Fruit fly (Drosophila melanogaster) whole organism, adult: ENCODE measurements around the gene Muc18B.
A peak's percentile ranks its signal among the peaks of the same experiment; 100 is the strongest.

Experiments
- CG11617 ChIP-seq: fragments of 200-800 bp; sonication (Bioruptor generic); optimal IDR thresholded peaks from 2 replicates; lab custom pipeline; 2017; ENCODE audit warnings: mild to moderate bottlenecking, missing biosample characterization, missing genetic modification reagents, missing genetic modification characterization
- CG12768 ChIP-seq: fragments of 200-800 bp; sonication (Bioruptor generic); optimal IDR thresholded peaks from 2 replicates; lab custom pipeline; 2017; ENCODE audit warnings: missing biosample characterization, missing genetic modification characterization, mild to moderate bottlenecking, moderate library complexity, missing genetic modification reagents
- CG14711 ChIP-seq: fragments of 200-800 bp; sonication (Bioruptor generic); optimal IDR thresholded peaks from 2 replicates; lab custom pipeline; 2018; ENCODE audit warnings: missing biosample characterization, mild to moderate bottlenecking, missing genetic modification characterization, moderate library complexity
- CG1620 ChIP-seq: fragments of 200-800 bp; sonication (Bioruptor generic); optimal IDR thresholded peaks from 2 replicates; lab custom pipeline; 2016; ENCODE audit warnings: missing biosample characterization, missing genetic modification characterization
- CG33017 ChIP-seq: fragments of 200-800 bp; sonication (Bioruptor generic); optimal IDR thresholded peaks from 2 replicates; lab custom pipeline; 2018; ENCODE audit warnings: missing biosample characterization, mild to moderate bottlenecking, missing genetic modification characterization, moderate library complexity
- CG5204 ChIP-seq: fragments of 200-800 bp; sonication (Bioruptor generic); optimal IDR thresholded peaks from 2 replicates; lab custom pipeline; 2016; ENCODE audit warnings: missing biosample characterization, missing genetic modification characterization
- CG7045 ChIP-seq: fragments of 200-800 bp; sonication (Bioruptor generic); optimal IDR thresholded peaks from 2 replicates; lab custom pipeline; 2017; ENCODE audit warnings: missing biosample characterization, mild to moderate bottlenecking, missing genetic modification characterization
- CG7101 ChIP-seq: fragments of 200-800 bp; sonication (Bioruptor generic); optimal IDR thresholded peaks from 2 replicates; lab custom pipeline; 2018; ENCODE audit warnings: missing biosample characterization, mild to moderate bottlenecking, missing genetic modification characterization, moderate library complexity
- Clk ChIP-seq: fragments of 200-800 bp; sonication (Bioruptor generic); optimal IDR thresholded peaks from 2 replicates; lab custom pipeline; 2017; ENCODE audit warnings: missing biosample characterization, missing genetic modification characterization
- Crg-1 ChIP-seq: fragments of 200-800 bp; sonication (Bioruptor generic); optimal IDR thresholded peaks from 2 replicates; lab custom pipeline; 2016; ENCODE audit warnings: missing biosample characterization, missing genetic modification characterization
- Hr96 ChIP-seq: fragments of 200-800 bp; sonication (Bioruptor generic); optimal IDR thresholded peaks from 2 replicates; lab custom pipeline; 2016; ENCODE audit warnings: missing biosample characterization, missing genetic modification characterization
- Mnt ChIP-seq: fragments of 200-800 bp; sonication (Bioruptor generic); optimal IDR thresholded peaks from 2 replicates; lab custom pipeline; 2016; ENCODE audit warnings: missing biosample characterization, mild to moderate bottlenecking, missing genetic modification characterization
- bab1 ChIP-seq: fragments of 200-800 bp; sonication (Bioruptor generic); optimal IDR thresholded peaks from 3 replicates; lab custom pipeline; 2019; ENCODE audit warnings: missing biosample characterization, mild to moderate bottlenecking, missing genetic modification characterization, moderate library complexity
- cic ChIP-seq: fragments of 200-800 bp; sonication (Bioruptor generic); optimal IDR thresholded peaks from 2 replicates; lab custom pipeline; 2017; ENCODE audit warnings: missing biosample characterization, mild to moderate bottlenecking, missing genetic modification characterization, moderate library complexity
- cnc ChIP-seq, 2 experiments: fragments of >200 bp; optimal IDR thresholded peaks; 2 replicates each; lab custom pipeline; 2017
- kay ChIP-seq: fragments of 200-800 bp; sonication (Bioruptor generic); peaks from one replicate; lab custom pipeline; 2016; ENCODE audit warnings: missing biosample characterization, missing genetic modification characterization, borderline replicate concordance
- ovo ChIP-seq: fragments of 200-800 bp; sonication (Bioruptor generic); optimal IDR thresholded peaks from 2 replicates; lab custom pipeline; 2016; ENCODE audit warnings: missing biosample characterization, missing genetic modification characterization
- pad ChIP-seq: fragments of 200-800 bp; sonication (Bioruptor generic); optimal IDR thresholded peaks from 3 replicates; lab custom pipeline; 2017; ENCODE audit warnings: missing biosample characterization, missing genetic modification characterization, mild to moderate bottlenecking, moderate library complexity, missing genetic modification reagents
- tj ChIP-seq: fragments of 200-800 bp; sonication (Bioruptor generic); optimal IDR thresholded peaks from 3 replicates; lab custom pipeline; 2017; ENCODE audit warnings: missing biosample characterization, mild to moderate bottlenecking, missing genetic modification characterization, moderate library complexity
- toe ChIP-seq: fragments of 200-800 bp; sonication (Bioruptor generic); optimal IDR thresholded peaks from 2 replicates; lab custom pipeline; 2016; ENCODE audit warnings: missing biosample characterization, missing genetic modification characterization

Muc18B gene

dm6 chrX:19229855-19230433 is 14.6 kb downstream of the Muc18B start:
- no peak for TF ChIP-seq Crg-1 (GFP tag; lab: Kevin White, UChicago)
- TF ChIP-seq pad (GFP tag; lab: Kevin White, UChicago): no peak
- no peak for TF ChIP-seq Clk
- no peak for TF ChIP-seq kay (GFP tag; lab: Kevin White, UChicago)
- no peak for TF ChIP-seq CG1620 (GFP tag; lab: Kevin White, UChicago)
- no peak for TF ChIP-seq Mnt
- TF ChIP-seq CG11617: no peak
- no peak for TF ChIP-seq cnc (optimal IDR thresholded peaks at IDR 0.05; lab: Kevin White, UChicago)
- no peak for TF ChIP-seq CG33017
- TF ChIP-seq toe (GFP tag; lab: Kevin White, UChicago): no peak
- TF ChIP-seq bab1 (GFP tag; lab: Kevin White, UChicago): no peak
- no peak for TF ChIP-seq Hr96 (GFP tag; lab: Kevin White, UChicago)

- no peak for TF ChIP-seq CG12768 (GFP tag; lab: Kevin White, UChicago)
- no peak for TF ChIP-seq bab1 (GFP tag; lab: Kevin White, UChicago)
- TF ChIP-seq CG33017: no peak
- no peak for TF ChIP-seq pad (GFP tag; lab: Kevin White, UChicago)
- no peak for TF ChIP-seq cic (GFP tag; lab: Kevin White, UChicago)
- no peak for TF ChIP-seq CG1620 (GFP tag; lab: Kevin White, UChicago)
- no peak for TF ChIP-seq CG11617
- no peak for TF ChIP-seq CG14711 (tag; lab: Kevin White, UChicago)
- no peak for TF ChIP-seq toe (GFP tag; lab: Kevin White, UChicago)
Measured at dm6 chrX:19238613-19239012, 23.3 kb downstream of the Muc18B start.

dm6 chrX:19239365-19239764 is 24.1 kb downstream of the Muc18B start:
- no peak for TF ChIP-seq CG33017
- TF ChIP-seq CG5204 (GFP tag; lab: Kevin White, UChicago): no peak
- no peak for TF ChIP-seq CG11617
- no peak for TF ChIP-seq Clk
- TF ChIP-seq CG14711 (tag; lab: Kevin White, UChicago): no peak
- TF ChIP-seq cic (GFP tag; lab: Kevin White, UChicago): no peak
- no peak for TF ChIP-seq CG1620 (GFP tag; lab: Kevin White, UChicago)
- TF ChIP-seq CG7101 (tag; lab: Kevin White, UChicago): no peak
- no peak for TF ChIP-seq toe (GFP tag; lab: Kevin White, UChicago)
- no peak for TF ChIP-seq Hr96 (GFP tag; lab: Kevin White, UChicago)
- no peak for TF ChIP-seq Mnt
- no peak for TF ChIP-seq ovo

- no peak for TF ChIP-seq CG5204 (GFP tag; lab: Kevin White, UChicago)
- TF ChIP-seq Mnt: peak; percentile 59
Measured at dm6 chrX:19240230-19240839, 25.0 kb downstream of the Muc18B start.

dm6 chrX:19241790-19242373 is 26.6 kb downstream of the Muc18B start, which contains the start of gene CG14196:
Gene CG14196, minus strand, starts transcription at chrX:19241840.
- TF ChIP-seq cic (GFP tag; lab: Kevin White, UChicago) (peak; percentile 33), Clk (no peak)

dm6 chrX:19243379-19243834 is 28.1 kb downstream of the Muc18B start, which contains the start of gene CG7889:
Gene CG7889, plus strand, starts transcription at chrX:19243631.
- TF ChIP-seq CG7045 (GFP tag; lab: Kevin White, UChicago) (no peak), Mnt (no peak), tj (GFP tag; lab: Kevin White, UChicago) (no peak), CG5204 (GFP tag; lab: Kevin White, UChicago) (peak; percentile 24), CG11617 (peak; percentile 0), bab1 (GFP tag; lab: Kevin White, UChicago) (peak; percentile 3), CG33017 (no peak), CG7101 (tag; lab: Kevin White, UChicago) (no peak), ovo (no peak), cic (GFP tag; lab: Kevin White, UChicago) (no peak), Hr96 (GFP tag; lab: Kevin White, UChicago) (peak; percentile 24), CG1620 (GFP tag; lab: Kevin White, UChicago) (no peak), kay (GFP tag; lab: Kevin White, UChicago) (no peak), pad (GFP tag; lab: Kevin White, UChicago) (no peak), cnc (optimal IDR thresholded peaks at IDR 0.05; lab: Kevin White, UChicago) (no peak), Crg-1 (GFP tag; lab: Kevin White, UChicago) (no peak), CG14711 (tag; lab: Kevin White, UChicago) (peak; percentile 8), toe (GFP tag; lab: Kevin White, UChicago) (peak; percentile 10), CG12768 (GFP tag; lab: Kevin White, UChicago) (no peak)
